Fruit fly (Drosophila melanogaster) whole organism, pupa: ENCODE results near the gene ago.

Experiments
- Snoo ChIP-seq: fragments of 200-800 bp; sonication (Bioruptor generic); optimal IDR thresholded peaks from 3 replicates; lab custom pipeline; 2017; ENCODE audit warnings: missing biosample characterization, mild to moderate bottlenecking, missing genetic modification characterization, inconsistent platforms
- gl ChIP-seq: fragments of 200-800 bp; sonication (Bioruptor generic); optimal IDR thresholded peaks from 2 replicates; lab custom pipeline; 2018; ENCODE audit warnings: missing biosample characterization, mild to moderate bottlenecking, missing genetic modification characterization

DNA sequence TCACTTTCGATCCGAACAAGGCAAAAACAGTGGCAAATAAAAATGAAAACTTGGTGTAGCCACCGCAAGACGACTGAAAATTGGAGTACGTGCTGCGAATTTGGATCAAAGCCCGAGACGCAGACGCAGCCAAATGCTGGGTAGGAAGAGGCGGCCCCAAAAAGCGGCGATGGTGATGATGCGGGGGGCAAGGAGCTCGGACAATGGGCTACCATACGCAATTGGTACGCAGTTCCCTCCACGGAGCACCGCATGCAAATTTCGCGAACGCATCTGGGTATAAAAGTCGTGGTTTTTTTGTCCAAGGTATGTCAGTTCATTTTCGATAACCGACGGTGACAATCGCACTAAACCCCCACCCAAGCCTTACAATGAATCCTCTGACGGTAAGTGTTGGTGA is 39.0 kb downstream of the ago start, which contains the start of gene Cpr64Ad:
- no peak for TF ChIP-seq Snoo (tag; lab: Kevin White, UChicago)
- TF ChIP-seq gl: no peak
